Worm (Caenorhabditis elegans) whole organism, early embryonic: ENCODE measurements around the gene ZK154.1.

Experiments
- F13C5.2 ChIP-seq: sonication (generic microtip); optimal IDR thresholded peaks from 2 replicates; lab custom pipeline; 2017; ENCODE audit warnings: mild to moderate bottlenecking, missing genetic modification characterization, inconsistent platforms, missing compliant biosample characterization
- ama-1 ChIP-seq: fragments of 150-350 bp; optimal IDR thresholded peaks from 2 replicates; lab custom pipeline; 2014
- ceh-13 ChIP-seq: fragments of 200-800 bp; sonication (Bioruptor generic); optimal IDR thresholded peaks from 2 replicates; lab custom pipeline; 2018; ENCODE audit warnings: mild to moderate bottlenecking, missing genetic modification characterization, missing compliant biosample characterization
- ceh-36 ChIP-seq: sonication (generic microtip); optimal IDR thresholded peaks from 2 replicates; lab custom pipeline; 2016; ENCODE audit warnings: missing genetic modification characterization, inconsistent platforms, missing compliant biosample characterization
- flt-1 ChIP-seq: fragments of 200-800 bp; sonication (Bioruptor generic); IDR thresholded peaks from 2 replicates; pipeline ENCODE4 v1.3.6; 2022; ENCODE audit warnings: missing genetic modification characterization, missing compliant biosample characterization
- hnd-1 ChIP-seq: sonication (generic microtip); optimal IDR thresholded peaks from 2 replicates; lab custom pipeline; 2016; ENCODE audit warnings: missing genetic modification characterization, missing compliant biosample characterization
- pes-1 ChIP-seq: fragments of 200-800 bp; sonication (Bioruptor generic); IDR thresholded peaks from 2 replicates; pipeline ENCODE4 v1.3.6; 2022; ENCODE audit warnings: missing genetic modification reagents, missing genetic modification characterization, missing compliant biosample characterization
- tbx-37 ChIP-seq: fragments of 200-800 bp; sonication (Bioruptor generic); conservative IDR thresholded peaks from 2 replicates; pipeline ENCODE4 v1.3.6; 2022; ENCODE audit warnings: missing genetic modification reagents, missing genetic modification characterization, missing compliant biosample characterization
- tra-4 ChIP-seq: sonication (generic microtip); optimal IDR thresholded peaks from 2 replicates; lab custom pipeline; 2017; ENCODE audit warnings: missing genetic modification characterization, missing compliant biosample characterization

- TF ChIP-seq ama-1 (lab: Kevin White, UChicago), result no peak
- no peak for TF ChIP-seq hnd-1 (tag; lab: Kevin White, UChicago)
- TF ChIP-seq flt-1 (GFP tag; lab: Robert Waterston, UW), result no peak
- TF ChIP-seq ceh-13 (GFP tag; lab: Kevin White, UChicago), result no peak
- TF ChIP-seq F13C5.2, result peak; percentile 70
- no peak for TF ChIP-seq tbx-37 (GFP tag; lab: Robert Waterston, UW)
- TF ChIP-seq tra-4 (tag; lab: Kevin White, UChicago), result no peak
- TF ChIP-seq ceh-36 (tag; lab: Kevin White, UChicago), result no peak
- no peak for TF ChIP-seq pes-1 (GFP tag; lab: Robert Waterston, UW)
Observed at ce11 chrX:7809352-7810196, 30.2 kb downstream of the ZK154.1 start.
